Fruit fly (Drosophila melanogaster): Measurements from ENCODE around the gene Cyp12a4.

DNA sequence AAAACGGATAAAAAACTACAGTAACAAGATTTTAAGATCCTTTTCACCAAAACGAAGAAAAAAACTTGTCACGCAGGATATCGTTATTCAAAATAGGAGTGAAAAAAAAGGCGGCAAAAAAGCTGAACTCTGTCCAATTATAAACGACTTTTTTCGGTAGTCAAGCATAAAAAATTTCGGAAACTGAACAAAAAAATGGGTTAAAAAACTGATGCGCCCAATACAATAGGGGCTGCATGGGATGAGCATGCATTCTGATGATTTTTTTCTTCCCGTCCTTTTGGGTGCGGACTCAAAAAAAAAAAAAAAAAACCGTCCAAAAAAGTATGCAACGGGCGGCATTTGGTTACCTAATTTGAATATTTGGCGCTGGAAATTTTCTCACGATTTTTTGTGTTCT, 39.6 kb downstream of the Cyp12a4 start:
- no peak for TF ChIP-seq EcR (GFP tag; optimal IDR thresholded peaks at IDR 0.05)
- TF ChIP-seq pan (optimal IDR thresholded peaks at IDR 0.05), result no peak
- no peak for TF ChIP-seq usp (GFP tag; optimal IDR thresholded peaks at IDR 0.05)
- no peak for TF ChIP-seq Dll (optimal IDR thresholded peaks at IDR 0.05)
- no peak for TF ChIP-seq CG8478 (optimal IDR thresholded peaks at IDR 0.05)
- no peak for TF ChIP-seq psq (optimal IDR thresholded peaks at IDR 0.05)

Data from whole organism.